Fruit fly (Drosophila melanogaster) S2 (cell line): ENCODE data around the gene GATAd.
A peak's percentile ranks its signal among the peaks of the same experiment; 100 is the strongest.

Experiments
- CG8478 ChIP-seq: fragments of >200 bp; optimal IDR thresholded peaks from 2 replicates; lab custom pipeline; 2018
- CTCF ChIP-seq, 2 experiments: fragments of >200 bp; optimal IDR thresholded peaks; 2 replicates each; lab custom pipeline; 2018

GATAd gene

dm6 chr2L:10311822-10312221, 21.7 kb upstream of the GATAd start:
- TF ChIP-seq CG8478 (lab: Kevin White, UChicago) (no peak), CTCF (optimal IDR thresholded peaks at IDR 0.05; lab: Kevin White, UChicago) (peak in 1 of 2 experiments; percentile 6)

- TF ChIP-seq CTCF (optimal IDR thresholded peaks at IDR 0.05; lab: Kevin White, UChicago) (no peak), CG8478 (lab: Kevin White, UChicago) (no peak)
Measured at dm6 chr2L:10314327-10315210, 19.0 kb upstream of the GATAd start, which contains the start of the genes Usp14 and CG4972. TSS of gene Usp14 (minus strand) at chr2L:10314396. TSS of gene CG4972 (plus strand) at chr2L:10314792.

- TF ChIP-seq CG8478 (lab: Kevin White, UChicago) (no peak), CTCF (optimal IDR thresholded peaks at IDR 0.05; lab: Kevin White, UChicago) (no peak)
Measured at dm6 chr2L:10315888-10316287, 17.6 kb upstream of the GATAd start.

dm6 chr2L:10320174-10320775, 13.3 kb upstream of the GATAd start:
- TF ChIP-seq CG8478 (lab: Kevin White, UChicago) (no peak), CTCF (optimal IDR thresholded peaks at IDR 0.05; lab: Kevin White, UChicago) (no peak)

dm6 chr2L:10321036-10321583, 12.4 kb upstream of the GATAd start:
- TF ChIP-seq CG8478 (lab: Kevin White, UChicago), result no peak

dm6 chr2L:10321612-10322011, 11.9 kb upstream of the GATAd start:
- TF ChIP-seq CTCF (optimal IDR thresholded peaks at IDR 0.05; lab: Kevin White, UChicago), result no peak

dm6 chr2L:10322176-10322575, 11.4 kb upstream of the GATAd start, which contains the start of gene CG4995:
TSS of gene CG4995 (plus strand) at chr2L:10322476.
- TF ChIP-seq CTCF (optimal IDR thresholded peaks at IDR 0.05; lab: Kevin White, UChicago) (no peak), CG8478 (lab: Kevin White, UChicago) (no peak)

dm6 chr2L:10322773-10323487, 10.6 kb upstream of the GATAd start, which contains the start of gene CG5381:
TSS of gene CG5381 (minus strand) at chr2L:10323102.
- no peak for TF ChIP-seq CG8478 (lab: Kevin White, UChicago)
- no peak for TF ChIP-seq CTCF (optimal IDR thresholded peaks at IDR 0.05; lab: Kevin White, UChicago)

- TF ChIP-seq CTCF (optimal IDR thresholded peaks at IDR 0.05; lab: Kevin White, UChicago), result no peak
- no peak for TF ChIP-seq CG8478 (lab: Kevin White, UChicago)
Measured at dm6 chr2L:10327790-10328189, 5.7 kb upstream of the GATAd start, which contains the start of gene RnrL. TSS of gene RnrL (minus strand) at chr2L:10327943.

- TF ChIP-seq CTCF (optimal IDR thresholded peaks at IDR 0.05; lab: Kevin White, UChicago) (no peak), CG8478 (lab: Kevin White, UChicago) (no peak)
Measured at dm6 chr2L:10331066-10331847, 2.3 kb upstream of the GATAd start, which contains the start of the genes Schip1 and Cox10. TSS of gene Schip1 (minus strand) at chr2L:10331116. TSS of gene Cox10 (plus strand) at chr2L:10331471.

- TF ChIP-seq CG8478 (lab: Kevin White, UChicago), result no peak
- TF ChIP-seq CTCF (optimal IDR thresholded peaks at IDR 0.05; lab: Kevin White, UChicago), result no peak
Measured at dm6 chr2L:10334213-10334612, 679 bp downstream of the GATAd start.

- TF ChIP-seq CTCF (optimal IDR thresholded peaks at IDR 0.05; lab: Kevin White, UChicago) (no peak), CG8478 (lab: Kevin White, UChicago) (no peak)
Measured at dm6 chr2L:10334854-10335277, 1.3 kb downstream of the GATAd start.

dm6 chr2L:10339212-10339721, 5.7 kb downstream of the GATAd start, which contains the start of gene SamDC:
TSS of gene SamDC (plus strand) at chr2L:10339457.
- TF ChIP-seq CTCF (optimal IDR thresholded peaks at IDR 0.05; lab: Kevin White, UChicago) (peak in 1 of 2 experiments; percentile 15), CG8478 (lab: Kevin White, UChicago) (no peak)
